Fruit fly (Drosophila melanogaster): ENCODE results near the gene CG42353.

DNA sequence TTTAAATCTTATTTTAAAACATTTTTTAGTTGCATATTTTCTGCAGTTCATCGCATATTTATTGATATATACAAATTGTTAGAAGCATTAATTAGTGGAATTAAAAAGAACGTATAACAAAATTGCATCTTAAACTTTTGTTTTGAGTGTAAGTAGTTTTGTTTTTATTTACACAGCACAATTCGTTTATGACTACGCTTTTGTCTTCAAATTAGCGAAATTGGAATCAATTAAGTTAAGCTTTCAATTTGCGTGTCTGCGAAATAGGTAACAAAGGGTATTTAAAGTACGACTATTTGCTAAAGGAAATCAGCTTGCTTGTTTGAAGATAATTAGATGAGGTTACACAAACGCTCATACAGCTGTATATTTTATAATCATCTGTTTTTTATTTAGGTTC, 16.5 kb downstream of the CG42353 start:
- TF ChIP-seq CG32264 (GFP tag; optimal IDR thresholded peaks at IDR 0.05) (no peak), Vsx2 (GFP tag; optimal IDR thresholded peaks at IDR 0.05; ENCODE audit: partially characterized antibody) (no peak), rgr (GFP tag; optimal IDR thresholded peaks at IDR 0.05) (no peak), tai (GFP tag; optimal IDR thresholded peaks at IDR 0.05) (no peak), foxo (GFP tag; optimal IDR thresholded peaks at IDR 0.05) (no peak), psq (GFP tag; optimal IDR thresholded peaks at IDR 0.05) (no peak)
